Fruit fly (Drosophila melanogaster): ENCODE measurements around the gene Trf4-1.

The Trf4-1 gene

DNA sequence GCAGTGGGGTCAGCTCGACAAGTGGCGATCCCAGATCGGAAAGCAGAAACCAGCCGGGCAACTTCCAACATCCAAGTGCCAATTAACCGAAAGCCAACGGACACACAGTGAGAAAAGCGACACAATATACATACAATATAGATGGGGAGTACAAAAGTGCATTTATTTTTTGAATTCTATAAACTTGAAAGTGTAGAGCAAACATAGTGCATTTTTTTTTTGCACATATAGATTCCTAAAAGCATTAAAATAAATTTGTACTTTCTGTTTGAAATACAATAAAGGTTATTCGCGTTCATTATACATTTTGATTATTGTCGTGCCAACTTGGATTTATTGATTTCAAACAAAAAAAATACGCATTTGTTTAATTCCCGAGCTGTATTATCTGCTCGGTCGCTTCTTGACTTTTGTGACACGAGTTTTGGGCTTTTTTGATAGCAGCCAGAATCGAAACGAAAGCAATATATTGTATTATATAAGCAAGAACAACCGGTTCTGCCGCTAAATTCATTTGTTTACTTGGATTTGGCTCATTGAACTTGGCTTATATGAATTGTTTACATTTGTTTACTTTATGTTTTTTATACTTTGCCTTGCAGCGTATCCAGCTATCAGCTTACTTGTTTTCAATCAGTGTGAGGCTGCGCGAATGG lies 12.9 kb downstream of the Trf4-1 start, which contains the start of gene spirit (continued):
- no peak for TF ChIP-seq CG11294 (GFP tag; IDR thresholded peaks at IDR 0.05)
- TF ChIP-seq CG16779 (tag; optimal IDR thresholded peaks at IDR 0.05), result no peak
- peak; percentile 74 for TF ChIP-seq Eip78C (GFP tag)
- TF ChIP-seq CG7368 (GFP tag; optimal IDR thresholded peaks at IDR 0.05), result no peak
- TF ChIP-seq cyc (GFP tag; optimal IDR thresholded peaks at IDR 0.05), result peak; percentile 9
- no peak for TF ChIP-seq Eip93F (GFP tag; optimal IDR thresholded peaks at IDR 0.05)
- TF ChIP-seq CG15336 (GFP tag; IDR thresholded peaks at IDR 0.05), result peak; percentile 34; the same call in 1 of the 2 replicates
- TF ChIP-seq CG8632 (GFP tag; optimal IDR thresholded peaks at IDR 0.05), result no peak
- TF ChIP-seq CG6163 (GFP tag; IDR thresholded peaks at IDR 0.05), result 0 out of 3 replicates have a peak, but pooled peaks have one; percentile 31
- no peak for TF ChIP-seq CG6792 (GFP tag; optimal IDR thresholded peaks at IDR 0.05)
- peak; percentile 39 for TF ChIP-seq Sox102F (GFP tag; optimal IDR thresholded peaks at IDR 0.05)
- TF ChIP-seq Smox (GFP tag; optimal IDR thresholded peaks at IDR 0.05), result no peak
- no peak for TF ChIP-seq fd85E (GFP tag; optimal IDR thresholded peaks at IDR 0.05)
- no peak for TF ChIP-seq CG10669 (GFP tag; optimal IDR thresholded peaks at IDR 0.05)
- TF ChIP-seq topi (GFP tag; optimal IDR thresholded peaks at IDR 0.05), result peak; percentile 59
- TF ChIP-seq net (GFP tag; optimal IDR thresholded peaks at IDR 0.05), result no peak
- no peak for TF ChIP-seq Sox15 (GFP tag; optimal IDR thresholded peaks at IDR 0.05)
- TF ChIP-seq CG34406 (GFP tag; optimal IDR thresholded peaks at IDR 0.05), result no peak

DNA sequence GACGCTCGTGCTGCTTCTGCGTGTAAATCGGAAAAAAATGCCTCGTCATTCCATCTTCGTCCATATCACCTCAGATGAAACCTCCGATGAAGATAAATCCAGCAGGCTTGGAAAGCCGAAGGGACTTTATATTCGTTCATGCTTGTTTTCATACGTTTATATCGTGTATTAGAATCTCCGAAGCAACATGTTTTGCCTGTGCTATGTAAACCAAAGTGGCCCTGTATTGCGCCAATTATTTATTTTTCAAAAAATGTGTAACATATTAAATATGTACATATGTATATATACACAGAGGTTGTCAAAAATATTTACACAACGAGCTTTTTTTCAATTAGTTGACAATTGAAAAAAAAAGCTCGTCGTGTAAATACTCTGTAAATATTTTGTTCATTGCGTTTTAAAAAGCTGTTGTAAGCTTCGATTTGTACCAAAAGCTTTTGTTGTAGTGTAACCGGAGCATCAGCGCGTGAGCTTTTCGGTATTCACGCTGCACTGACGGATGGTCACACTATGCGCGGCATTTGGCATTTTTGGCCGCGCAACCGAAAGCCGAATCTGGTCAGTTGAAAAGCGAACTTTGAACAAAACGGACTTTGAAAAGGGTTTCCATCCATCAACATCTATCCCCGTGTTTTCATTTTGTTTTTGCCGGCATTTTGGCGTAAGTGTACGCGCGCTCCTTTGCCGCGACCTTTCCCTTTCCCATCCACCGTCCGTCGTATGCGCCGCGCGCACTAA lies 13.8 kb downstream of the Trf4-1 start, which contains the start of gene CG12065:
CG12065 (plus strand) TSS at position 563 of the 741 bp plus-strand sequence.
- peak; percentile 27; the same call in 1 of the 2 replicates for TF ChIP-seq Gug (GFP tag; IDR thresholded peaks at IDR 0.05)
- TF ChIP-seq CG10631 (GFP tag; optimal IDR thresholded peaks at IDR 0.05), result no peak
- no peak for TF ChIP-seq salr (GFP tag; optimal IDR thresholded peaks at IDR 0.05)
- TF ChIP-seq CG15336 (GFP tag; IDR thresholded peaks at IDR 0.05), result peak; percentile 10; the same call in 1 of the 2 replicates
- peak; percentile 24 for TF ChIP-seq Hr39 (GFP tag; optimal IDR thresholded peaks at IDR 0.05)
- no peak for TF ChIP-seq lz (GFP tag; optimal IDR thresholded peaks at IDR 0.05)
- peak; percentile 42 for TF ChIP-seq Met (GFP tag; optimal IDR thresholded peaks at IDR 0.05)
- TF ChIP-seq Eip75B (GFP tag; optimal IDR thresholded peaks at IDR 0.05), result peak; percentile 22
- TF ChIP-seq dsx (GFP tag; optimal IDR thresholded peaks at IDR 0.05; ENCODE audit: poor library complexity, severe bottlenecking), result no peak
- no peak for TF ChIP-seq CG34406 (GFP tag; optimal IDR thresholded peaks at IDR 0.05)
- no peak for TF ChIP-seq CG6276 (GFP tag; optimal IDR thresholded peaks at IDR 0.05)
- no peak; the same call in 2 of the 3 replicates for TF ChIP-seq eg (GFP tag; IDR thresholded peaks at IDR 0.05)
- TF ChIP-seq CG6792 (GFP tag; optimal IDR thresholded peaks at IDR 0.05), result peak; percentile 16
- TF ChIP-seq CG6854 (GFP tag; optimal IDR thresholded peaks at IDR 0.05), result peak; percentile 19
- peak; percentile 15 for TF ChIP-seq Sox102F (GFP tag; optimal IDR thresholded peaks at IDR 0.05)
- no peak for TF ChIP-seq CG6808 (GFP tag; optimal IDR thresholded peaks at IDR 0.05)
- TF ChIP-seq CG6163 (GFP tag; IDR thresholded peaks at IDR 0.05), result peak; percentile 23; the same call in 2 of the 3 replicates
- TF ChIP-seq ss (GFP tag; optimal IDR thresholded peaks at IDR 0.05), result no peak
- peak; percentile 91 for TF ChIP-seq Eip78C (GFP tag)
- no peak for TF ChIP-seq CG11902 (GFP tag; optimal IDR thresholded peaks at IDR 0.05)
- TF ChIP-seq spab (GFP tag; optimal IDR thresholded peaks at IDR 0.05), result no peak
- TF ChIP-seq Hr38 (GFP tag; optimal IDR thresholded peaks at IDR 0.05), result no peak
- no peak for TF ChIP-seq Blimp-1 (GFP tag; optimal IDR thresholded peaks at IDR 0.05)
- no peak for TF ChIP-seq esn (GFP tag; optimal IDR thresholded peaks at IDR 0.05)
- peak; percentile 68 for TF ChIP-seq fkh (GFP tag; optimal IDR thresholded peaks at IDR 0.05)
- TF ChIP-seq CG11294 (GFP tag; IDR thresholded peaks at IDR 0.05), result no peak
- TF ChIP-seq net (GFP tag; optimal IDR thresholded peaks at IDR 0.05), result no peak
- peak; percentile 11 for TF ChIP-seq Hr4 (GFP tag; optimal IDR thresholded peaks at IDR 0.05)
- no peak for TF ChIP-seq CG9139 (GFP tag; optimal IDR thresholded peaks at IDR 0.05)
- peak; percentile 30 for TF ChIP-seq OdsH (GFP tag; optimal IDR thresholded peaks at IDR 0.05)
- TF ChIP-seq Eip93F (GFP tag; optimal IDR thresholded peaks at IDR 0.05), result no peak
- peak; percentile 44 for TF ChIP-seq acj6 (GFP tag; optimal IDR thresholded peaks at IDR 0.05)
- no peak for TF ChIP-seq CG4318 (GFP tag; optimal IDR thresholded peaks at IDR 0.05)
- TF ChIP-seq svp (GFP tag), result peak; percentile 74
- TF ChIP-seq fd85E (GFP tag; optimal IDR thresholded peaks at IDR 0.05), result no peak
- TF ChIP-seq dac (GFP tag; optimal IDR thresholded peaks at IDR 0.05), result no peak
- TF ChIP-seq pdm3 (GFP tag; optimal IDR thresholded peaks at IDR 0.05), result peak; percentile 3
- no peak for TF ChIP-seq Ets96B (tag; optimal IDR thresholded peaks at IDR 0.05)
- TF ChIP-seq CG8632 (GFP tag; optimal IDR thresholded peaks at IDR 0.05), result peak; percentile 21
